Fruit fly (Drosophila melanogaster): ENCODE results near the gene CG7246.

DNA sequence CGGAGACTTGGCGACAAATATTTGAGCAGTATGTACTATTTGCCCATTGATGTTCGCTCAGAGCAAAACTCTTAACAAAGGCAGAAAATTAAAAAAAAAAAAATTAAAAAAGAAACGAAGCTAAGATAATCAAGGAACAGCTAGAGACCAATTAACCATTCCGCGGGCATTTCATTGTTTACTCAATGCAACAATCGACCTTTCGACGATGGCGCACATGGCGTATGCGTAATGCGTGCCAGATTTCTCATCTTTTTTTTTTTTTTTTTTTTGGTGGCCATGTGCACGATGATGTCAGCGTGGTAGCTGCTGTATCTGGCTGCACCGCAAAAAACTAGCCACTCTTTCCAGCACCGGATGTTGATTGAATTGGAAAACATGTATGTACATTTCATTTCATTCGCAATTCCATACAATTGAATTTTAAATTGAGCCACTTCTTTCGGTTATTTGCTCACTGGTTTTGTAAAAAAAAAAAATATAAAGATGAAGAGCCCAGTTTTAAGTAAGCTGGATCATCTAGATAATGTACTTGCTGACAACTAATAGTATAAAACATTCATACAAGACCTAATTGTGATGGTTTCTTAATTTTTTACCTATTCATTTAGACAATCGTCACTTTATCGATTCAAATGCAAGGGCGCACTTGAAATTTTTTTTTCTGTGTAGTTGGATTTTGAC lies 5.1 kb downstream of the CG7246 start:
- TF ChIP-seq CG8478 (optimal IDR thresholded peaks at IDR 0.05) (no peak), CTCF (optimal IDR thresholded peaks at IDR 0.05) (no peak)
